Worm (Caenorhabditis elegans) whole organism, L3 larva: Measurements from ENCODE around the gene catp-2.

ENCODE experiments used
- ZK546.5 ChIP-seq: sonication (generic microtip); optimal IDR thresholded peaks from 2 replicates; lab custom pipeline; 2017; ENCODE audit warnings: missing biosample characterization, missing genetic modification characterization
- egl-27 ChIP-seq: sonication (generic microtip); optimal IDR thresholded peaks from 4 replicates; lab custom pipeline; 2017; ENCODE audit warnings: missing biosample characterization, missing genetic modification reagents, missing genetic modification characterization
- egl-5 ChIP-seq: fragments of 150-350 bp; optimal IDR thresholded peaks from 2 replicates; lab custom pipeline; 2017; ENCODE audit warnings: missing biosample characterization, missing genetic modification reagents, missing genetic modification characterization, inconsistent platforms
- nhr-237 ChIP-seq: fragments of 150-350 bp; optimal IDR thresholded peaks from 2 replicates; lab custom pipeline; 2014; ENCODE audit warnings: missing biosample characterization, missing genetic modification characterization
- nhr-25 ChIP-seq: sonication (generic microtip); optimal IDR thresholded peaks from 2 replicates; lab custom pipeline; 2017; ENCODE audit warnings: missing biosample characterization, missing genetic modification characterization

ce11 chrV:4964671-4965420 is 30.3 kb downstream of the catp-2 start:
- no peak for TF ChIP-seq nhr-25 (tag; lab: Kevin White, UChicago)
- TF ChIP-seq egl-5 (tag; lab: Kevin White, UChicago) = no peak
- TF ChIP-seq nhr-237 (tag; lab: Kevin White, UChicago) = no peak
- no peak for TF ChIP-seq egl-27 (tag; lab: Kevin White, UChicago)
- no peak for TF ChIP-seq ZK546.5 (tag; lab: Kevin White, UChicago)
